Worm (Caenorhabditis elegans) whole organism, L3 larva: Measurements from ENCODE around the gene Y6G8.8.

Experiments
- R02D3.7 ChIP-seq: fragments of 150-350 bp; optimal IDR thresholded peaks from 2 replicates; lab custom pipeline; 2014; ENCODE audit warnings: missing biosample characterization, missing genetic modification characterization
- ama-1 ChIP-seq: fragments of 150-350 bp; optimal IDR thresholded peaks from 2 replicates; lab custom pipeline; 2018
- ceh-82 ChIP-seq: fragments of 150-350 bp; optimal IDR thresholded peaks from 2 replicates; lab custom pipeline; 2014; ENCODE audit warnings: missing biosample characterization, missing genetic modification characterization
- ceh-9 ChIP-seq: sonication (generic microtip); optimal IDR thresholded peaks from 2 replicates; lab custom pipeline; 2018; ENCODE audit warnings: missing biosample characterization, missing genetic modification characterization
- egl-27 ChIP-seq: sonication (generic microtip); optimal IDR thresholded peaks from 4 replicates; lab custom pipeline; 2017; ENCODE audit warnings: missing biosample characterization, missing genetic modification reagents, missing genetic modification characterization
- elt-1 ChIP-seq: fragments of 150-350 bp; optimal IDR thresholded peaks from 2 replicates; lab custom pipeline; 2014; ENCODE audit warnings: missing biosample characterization, missing genetic modification characterization
- fos-1 ChIP-seq: fragments of 150-350 bp; optimal IDR thresholded peaks from 2 replicates; lab custom pipeline; 2014; ENCODE audit warnings: missing biosample characterization, missing genetic modification characterization
- mdl-1 ChIP-seq: fragments of 150-350 bp; optimal IDR thresholded peaks from 2 replicates; lab custom pipeline; 2014; ENCODE audit warnings: missing biosample characterization, missing genetic modification characterization
- nhr-237 ChIP-seq: fragments of 150-350 bp; optimal IDR thresholded peaks from 2 replicates; lab custom pipeline; 2014; ENCODE audit warnings: missing biosample characterization, missing genetic modification characterization
- nhr-77 ChIP-seq: fragments of 150-350 bp; optimal IDR thresholded peaks from 2 replicates; lab custom pipeline; 2014; ENCODE audit warnings: missing biosample characterization, missing genetic modification characterization
- pha-4 ChIP-seq: fragments of 150-350 bp; optimal IDR thresholded peaks from 2 replicates; lab custom pipeline; 2014; ENCODE audit warnings: missing biosample characterization, missing genetic modification reagents, missing genetic modification characterization
- pqm-1 ChIP-seq: fragments of 150-350 bp; optimal IDR thresholded peaks from 2 replicates; lab custom pipeline; 2017; ENCODE audit warnings: missing biosample characterization, missing genetic modification characterization, inconsistent platforms
- unc-62 ChIP-seq: fragments of 150-350 bp; sonication (generic microtip); optimal IDR thresholded peaks from 4 replicates; lab custom pipeline; 2014; ENCODE audit warnings: missing biosample characterization, missing genetic modification reagents, missing genetic modification characterization

DNA sequence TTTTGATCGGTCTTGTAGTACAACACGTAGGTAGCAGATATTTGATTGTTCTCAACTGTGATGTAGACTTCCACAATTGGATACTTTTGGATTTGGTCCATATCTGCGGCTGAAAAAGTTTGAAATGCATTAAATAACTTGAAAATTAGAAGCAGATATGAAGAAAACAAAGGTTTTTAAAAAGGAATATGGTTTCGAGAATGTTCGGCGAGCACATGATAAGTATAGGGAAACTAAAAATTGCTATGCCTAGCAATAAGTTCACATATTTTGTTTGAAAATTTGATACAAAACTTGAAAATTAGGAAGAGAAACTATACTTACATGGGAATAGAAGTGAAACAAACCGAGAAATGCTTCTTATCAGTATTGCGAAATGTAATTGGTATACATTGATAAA is 4.8 kb upstream of the Y6G8.8 start, which contains the start of gene Y6G8.5:
- TF ChIP-seq ceh-9 (tag; lab: Kevin White, UChicago) (no peak), unc-62 (no peak), fos-1 (tag; lab: Kevin White, UChicago) (no peak), nhr-77 (tag; lab: Kevin White, UChicago) (no peak), egl-27 (tag; lab: Kevin White, UChicago) (no peak), ama-1 (no peak), nhr-237 (tag; lab: Kevin White, UChicago) (no peak), elt-1 (no peak), pqm-1 (no peak), R02D3.7 (tag; lab: Kevin White, UChicago) (no peak), ceh-82 (tag; lab: Kevin White, UChicago) (no peak), mdl-1 (no peak), pha-4 (tag; lab: Kevin White, UChicago) (no peak)
